Fruit fly (Drosophila melanogaster): ENCODE results near the gene Acp24A4.

Acp24A4 gene

dm6 chr2L:3699895-3700294 is 6.2 kb upstream of the Acp24A4 start, which contains the start of gene CG42465:
TSS of gene CG42465 (plus strand) at chr2L:3700195.
- TF ChIP-seq Ets98B (GFP tag; IDR thresholded peaks at IDR 0.05) (no peak), CG4496 (GFP tag; IDR thresholded peaks at IDR 0.05) (no peak), EcR (GFP tag; optimal IDR thresholded peaks at IDR 0.05) (no peak), CG34367 (tag; optimal IDR thresholded peaks at IDR 0.05) (no peak), gl (tag; optimal IDR thresholded peaks at IDR 0.05) (no peak), CG32121 (GFP tag; IDR thresholded peaks at IDR 0.05) (no peak), rn (GFP tag; IDR thresholded peaks at IDR 0.05) (no peak), fd96Ca (GFP tag; IDR thresholded peaks at IDR 0.05) (no peak), Pif1A (GFP tag; optimal IDR thresholded peaks at IDR 0.05) (no peak), CG13204 (GFP tag; optimal IDR thresholded peaks at IDR 0.05) (no peak), D1 (tag; optimal IDR thresholded peaks at IDR 0.05) (no peak), Snoo (tag; optimal IDR thresholded peaks at IDR 0.05) (no peak)

DNA sequence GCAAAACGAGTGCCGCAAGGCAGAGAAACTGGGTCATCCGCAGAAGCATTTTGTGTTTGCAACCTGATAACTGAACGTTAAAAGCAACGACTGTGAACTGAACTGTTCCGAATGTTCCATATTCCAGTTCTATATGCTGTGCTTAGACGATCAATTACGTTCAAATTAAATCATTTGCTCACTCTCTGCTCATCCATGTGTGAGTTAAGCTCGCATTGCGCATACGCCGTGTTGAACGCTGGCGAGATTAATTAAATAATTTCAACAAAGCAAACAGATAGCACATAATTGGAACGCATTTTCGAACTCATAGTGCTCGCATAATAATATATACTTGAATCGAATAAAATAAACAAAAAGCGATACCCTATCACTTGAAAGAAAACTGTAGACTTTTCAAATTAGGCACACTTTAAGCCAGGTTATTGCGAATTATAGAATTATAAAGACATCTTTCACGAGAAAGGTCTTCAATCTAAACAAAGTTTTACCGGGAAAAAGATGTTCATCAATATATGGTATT is 5.3 kb upstream of the Acp24A4 start, which contains the start of the genes CG10031 and CG42464:
Gene CG10031, minus strand, starts transcription at position 101 of the 523 bp plus-strand sequence.
Gene CG42464, plus strand, starts transcription at position 473 of the 523 bp plus-strand sequence.
- TF ChIP-seq CG9948 (tag; optimal IDR thresholded peaks at IDR 0.05), result no peak
- no peak for TF ChIP-seq CG15710 (tag; optimal IDR thresholded peaks at IDR 0.05)
- no peak for TF ChIP-seq CG34367 (tag; optimal IDR thresholded peaks at IDR 0.05)
- TF ChIP-seq CG8301 (tag; optimal IDR thresholded peaks at IDR 0.05), result no peak
- no peak for TF ChIP-seq CG14655 (GFP tag; optimal IDR thresholded peaks at IDR 0.05)

dm6 chr2L:3697772-3698171 is 4.1 kb upstream of the Acp24A4 start, which contains the start of gene CG3604:
TSS of gene CG3604 (minus strand) at chr2L:3697872.
- TF ChIP-seq CG4496 (GFP tag; IDR thresholded peaks at IDR 0.05) (no peak), CG34367 (tag; optimal IDR thresholded peaks at IDR 0.05) (no peak), CG12605 (GFP tag; IDR thresholded peaks at IDR 0.05) (no peak), CG17806 (tag; optimal IDR thresholded peaks at IDR 0.05) (no peak), rn (GFP tag; IDR thresholded peaks at IDR 0.05) (no peak), CG8301 (tag; optimal IDR thresholded peaks at IDR 0.05) (no peak), gl (tag; optimal IDR thresholded peaks at IDR 0.05) (no peak), EcR (GFP tag; optimal IDR thresholded peaks at IDR 0.05) (no peak), Pif1A (GFP tag; optimal IDR thresholded peaks at IDR 0.05) (no peak), CG32121 (GFP tag; IDR thresholded peaks at IDR 0.05) (no peak), CG13204 (GFP tag; optimal IDR thresholded peaks at IDR 0.05) (no peak), CG10348 (GFP tag; IDR thresholded peaks at IDR 0.05) (no peak), D1 (tag; optimal IDR thresholded peaks at IDR 0.05) (no peak), Snoo (tag; optimal IDR thresholded peaks at IDR 0.05) (no peak), CG9948 (tag; optimal IDR thresholded peaks at IDR 0.05) (no peak)

DNA sequence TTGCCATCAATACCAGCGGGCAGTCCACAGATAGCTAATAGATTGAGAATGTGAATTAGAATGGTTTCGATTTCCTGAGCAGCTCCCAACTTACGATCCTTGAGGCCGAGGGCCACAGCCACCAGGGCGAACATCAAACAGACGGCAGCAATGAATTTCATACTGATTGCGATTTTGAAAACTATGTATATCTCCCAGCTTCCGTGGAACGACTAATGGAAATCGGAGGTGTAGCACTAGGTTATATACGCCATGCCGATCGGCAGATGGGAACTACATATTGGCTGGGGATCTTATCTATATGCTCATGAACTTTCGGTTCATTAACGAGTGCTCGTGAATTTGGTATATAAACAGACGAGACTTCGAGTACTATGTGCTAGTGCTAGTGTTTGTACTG is 2.7 kb upstream of the Acp24A4 start, which contains the start of gene IM33:
Gene IM33, minus strand, starts transcription at position 221 of the 400 bp plus-strand sequence.
- TF ChIP-seq CG4496 (GFP tag; IDR thresholded peaks at IDR 0.05) (no peak), CG8301 (tag; optimal IDR thresholded peaks at IDR 0.05) (no peak), CG14655 (GFP tag; optimal IDR thresholded peaks at IDR 0.05) (no peak), Pif1B (GFP tag; optimal IDR thresholded peaks at IDR 0.05) (no peak), Snoo (tag; optimal IDR thresholded peaks at IDR 0.05) (no peak), Pif1A (GFP tag; optimal IDR thresholded peaks at IDR 0.05) (no peak), gl (tag; optimal IDR thresholded peaks at IDR 0.05) (no peak), D1 (tag; optimal IDR thresholded peaks at IDR 0.05) (no peak)

dm6 chr2L:3695361-3695818 is 1.7 kb upstream of the Acp24A4 start, which contains the start of gene CG16713:
TSS of gene CG16713 (minus strand) at chr2L:3695411.
- TF ChIP-seq EcR (GFP tag; optimal IDR thresholded peaks at IDR 0.05) (no peak), Snoo (tag; optimal IDR thresholded peaks at IDR 0.05) (no peak), CG13204 (GFP tag; optimal IDR thresholded peaks at IDR 0.05) (no peak), CG34367 (tag; optimal IDR thresholded peaks at IDR 0.05) (no peak), CG8301 (tag; optimal IDR thresholded peaks at IDR 0.05) (no peak), Pif1B (GFP tag; optimal IDR thresholded peaks at IDR 0.05) (no peak), CG14655 (GFP tag; optimal IDR thresholded peaks at IDR 0.05) (no peak)

dm6 chr2L:3694920-3695319 is 1.2 kb upstream of the Acp24A4 start, which contains the start of gene CG43165:
TSS of gene CG43165 (minus strand) at chr2L:3695020.
- TF ChIP-seq CG32121 (GFP tag; IDR thresholded peaks at IDR 0.05) (no peak), CG4496 (GFP tag; IDR thresholded peaks at IDR 0.05) (0 out of 3 replicates have a peak, but pooled peaks have one; percentile 19)

dm6 chr2L:3693082-3693481 is 623 bp downstream of the Acp24A4 start, which contains the start of gene CG3513:
TSS of gene CG3513 (minus strand) at chr2L:3693182.
- TF ChIP-seq CG32121 (GFP tag; IDR thresholded peaks at IDR 0.05), result no peak
- TF ChIP-seq CG10348 (GFP tag; IDR thresholded peaks at IDR 0.05), result no peak
- no peak for TF ChIP-seq CG34367 (tag; optimal IDR thresholded peaks at IDR 0.05)
- TF ChIP-seq CG9948 (tag; optimal IDR thresholded peaks at IDR 0.05), result no peak
- no peak for TF ChIP-seq CG8301 (tag; optimal IDR thresholded peaks at IDR 0.05)
- no peak for TF ChIP-seq Snoo (tag; optimal IDR thresholded peaks at IDR 0.05)
- no peak for TF ChIP-seq gl (tag; optimal IDR thresholded peaks at IDR 0.05)
- no peak for TF ChIP-seq EcR (GFP tag; optimal IDR thresholded peaks at IDR 0.05)
- no peak for TF ChIP-seq CG4496 (GFP tag; IDR thresholded peaks at IDR 0.05)
- no peak for TF ChIP-seq Pif1B (GFP tag; optimal IDR thresholded peaks at IDR 0.05)
- no peak for TF ChIP-seq CG15710 (tag; optimal IDR thresholded peaks at IDR 0.05)
- TF ChIP-seq fd96Ca (GFP tag; IDR thresholded peaks at IDR 0.05), result no peak

Measured in whole organism, pupa.